Worm (Caenorhabditis elegans) whole organism, young adult: ENCODE measurements around the gene rsp-3.

Source experiments
- B0336.3 ChIP-seq: fragments of 200-800 bp; sonication (Bioruptor generic); IDR thresholded peaks from 2 replicates; pipeline ENCODE4 v1.3.6; 2022; ENCODE audit warnings: missing genetic modification characterization, missing compliant biosample characterization
- D2030.7 ChIP-seq: fragments of 200-800 bp; sonication (Bioruptor generic); IDR thresholded peaks from 2 replicates; pipeline ENCODE4 v1.3.6; 2022; ENCODE audit warnings: missing genetic modification reagents, missing genetic modification characterization, missing compliant biosample characterization
- F23B12.7 ChIP-seq: sonication (generic microtip); optimal IDR thresholded peaks from 2 replicates; lab custom pipeline; 2017; ENCODE audit warnings: missing genetic modification characterization, mild to moderate bottlenecking, missing compliant biosample characterization, antibody characterized with exemption, moderate library complexity; ENCODE audit not compliant: insufficient read depth
- F33H1.4 ChIP-seq: fragments of 200-800 bp; sonication (Bioruptor generic); IDR thresholded peaks from 2 replicates; pipeline ENCODE4 v1.3.6; 2022; ENCODE audit warnings: missing genetic modification reagents, missing genetic modification characterization, missing compliant biosample characterization
- F55B11.4 ChIP-seq: sonication (generic microtip); optimal IDR thresholded peaks from 2 replicates; lab custom pipeline; 2016; ENCODE audit warnings: missing compliant biosample characterization, missing genetic modification characterization, borderline replicate concordance; ENCODE audit not compliant: insufficient read depth
- F57C9.4 ChIP-seq: sonication (generic microtip); optimal IDR thresholded peaks from 2 replicates; lab custom pipeline; 2017; ENCODE audit warnings: mild to moderate bottlenecking, missing genetic modification characterization, missing compliant biosample characterization
- T07F8.4 ChIP-seq: sonication (generic microtip); optimal IDR thresholded peaks from 2 replicates; lab custom pipeline; 2016; ENCODE audit warnings: mild to moderate bottlenecking, missing genetic modification characterization, moderate library complexity, missing compliant biosample characterization
- T26A5.8 ChIP-seq: sonication (generic microtip); optimal IDR thresholded peaks from 2 replicates; lab custom pipeline; 2016; ENCODE audit warnings: missing genetic modification characterization, missing compliant biosample characterization
- Y56A3A.18 ChIP-seq: fragments of 200-800 bp; sonication (Bioruptor generic); IDR thresholded peaks from 2 replicates; pipeline ENCODE4 v1.3.6; 2022; ENCODE audit warnings: missing genetic modification reagents, missing genetic modification characterization, missing compliant biosample characterization
- Y79H2A.3 ChIP-seq: fragments of 200-800 bp; sonication (Bioruptor generic); conservative IDR thresholded peaks from 2 replicates; pipeline ENCODE4 v1.3.6; 2022; ENCODE audit warnings: missing genetic modification reagents, missing genetic modification characterization, missing compliant biosample characterization
- akir-1 ChIP-seq: fragments of 200-800 bp; sonication (Bioruptor generic); optimal IDR thresholded peaks from 2 replicates; lab custom pipeline; 2018; ENCODE audit warnings: mild to moderate bottlenecking, missing genetic modification characterization, moderate library complexity, missing compliant biosample characterization
- aptf-2 ChIP-seq: fragments of 200-800 bp; sonication (Bioruptor generic); conservative IDR thresholded peaks from 2 replicates; pipeline ENCODE4 v1.3.6; 2022; ENCODE audit warnings: missing genetic modification reagents, missing genetic modification characterization, missing compliant biosample characterization
- bed-1 ChIP-seq: fragments of 200-800 bp; sonication (Bioruptor generic); IDR thresholded peaks from 2 replicates; pipeline ENCODE4 v1.3.6; 2022; ENCODE audit warnings: missing genetic modification reagents, missing genetic modification characterization, missing compliant biosample characterization
- cebp-1 ChIP-seq, 2 experiments: fragments of 200-800 bp in 1 of 2; sonication (Bioruptor generic) in 1 of 2; sonication (generic microtip) in 1 of 2; IDR thresholded peaks in 1 of 2; optimal IDR thresholded peaks in 1 of 2; 2 replicates each; pipeline versions ENCODE4 v1.3.6 to Lab custom; 2017 to 2022; ENCODE audit warnings: missing compliant biosample characterization in 2 of 2, missing genetic modification characterization in 2 of 2, mild to moderate bottlenecking in 1 of 2, missing genetic modification reagents in 1 of 2, moderate library complexity in 1 of 2
- ceh-27 ChIP-seq: fragments of 200-800 bp; sonication (Bioruptor generic); optimal IDR thresholded peaks from 2 replicates; lab custom pipeline; 2018; ENCODE audit warnings: mild to moderate bottlenecking, missing genetic modification characterization, moderate library complexity, missing compliant biosample characterization
- ceh-58 ChIP-seq: fragments of 200-800 bp; sonication (Bioruptor generic); IDR thresholded peaks from 2 replicates; pipeline ENCODE4 v1.3.6; 2022; ENCODE audit warnings: missing genetic modification characterization, missing compliant biosample characterization
- die-1 ChIP-seq: sonication (generic microtip); optimal IDR thresholded peaks from 2 replicates; lab custom pipeline; 2016; ENCODE audit warnings: missing genotype, mild to moderate bottlenecking, missing genetic modification characterization, missing compliant biosample characterization
- efl-1 ChIP-seq: fragments of 150-350 bp; optimal IDR thresholded peaks from 2 replicates; lab custom pipeline; 2014; ENCODE audit warnings: missing biosample characterization, missing genetic modification reagents, missing genetic modification characterization
- egl-18 ChIP-seq: fragments of 200-800 bp; sonication (Bioruptor generic); IDR thresholded peaks from 2 replicates; pipeline ENCODE4 v1.3.6; 2022; ENCODE audit warnings: missing genetic modification reagents, missing genetic modification characterization, missing compliant biosample characterization
- hlh-12 ChIP-seq: sonication (generic microtip); optimal IDR thresholded peaks from 2 replicates; lab custom pipeline; 2016; ENCODE audit warnings: missing genetic modification characterization, missing compliant biosample characterization
- hlh-26 ChIP-seq: fragments of 200-800 bp; sonication (Bioruptor generic); conservative IDR thresholded peaks from 2 replicates; pipeline ENCODE4 v1.3.6; 2022; ENCODE audit warnings: missing genetic modification reagents, missing genetic modification characterization, missing compliant biosample characterization
- hrde-1 ChIP-seq: sonication (generic microtip); optimal IDR thresholded peaks from 2 replicates; lab custom pipeline; 2016; ENCODE audit warnings: missing genetic modification characterization, mild to moderate bottlenecking, missing compliant biosample characterization, moderate library complexity, missing genotype, missing genetic modification reagents, borderline replicate concordance
- hsf-1 ChIP-seq: fragments of 200-800 bp; sonication (Bioruptor generic); IDR thresholded peaks from 2 replicates; pipeline ENCODE4 v1.3.6; 2022; ENCODE audit warnings: missing genetic modification reagents, missing genetic modification characterization, missing compliant biosample characterization
- lag-1 ChIP-seq: fragments of 200-800 bp; sonication (Bioruptor generic); IDR thresholded peaks from 2 replicates; pipeline ENCODE4 v1.3.6; 2022; ENCODE audit warnings: missing genetic modification reagents, missing genetic modification characterization, missing compliant biosample characterization
- let-607 ChIP-seq, 2 experiments: fragments of 200-800 bp in 1 of 2; sonication (Bioruptor generic) in 1 of 2; sonication (generic microtip) in 1 of 2; optimal IDR thresholded peaks; 2 replicates each; lab custom pipeline; 2016 to 2018; ENCODE audit warnings: mild to moderate bottlenecking in 2 of 2, missing compliant biosample characterization in 2 of 2, missing genetic modification characterization in 2 of 2, moderate library complexity in 2 of 2, missing genotype in 1 of 2
- lin-35 ChIP-seq, 3 experiments: fragments of 150-350 bp in 2 of 3; sonication (generic microtip) in 1 of 3; optimal IDR thresholded peaks; 2 replicates each; lab custom pipeline; 2014 to 2018; ENCODE audit warnings: missing biosample characterization in 3 of 3, missing genetic modification characterization in 3 of 3, missing genetic modification reagents in 3 of 3
- lin-40 ChIP-seq: sonication (generic microtip); optimal IDR thresholded peaks from 2 replicates; lab custom pipeline; 2016; ENCODE audit warnings: missing genetic modification characterization, mild to moderate bottlenecking, missing compliant biosample characterization, missing genotype, missing genetic modification reagents
- lin-54 ChIP-seq: fragments of 200-800 bp; sonication (Bioruptor generic); optimal IDR thresholded peaks from 2 replicates; lab custom pipeline; 2018; ENCODE audit warnings: mild to moderate bottlenecking, missing genetic modification characterization, missing compliant biosample characterization
- lsl-1 ChIP-seq: fragments of 200-800 bp; sonication (Bioruptor generic); optimal IDR thresholded peaks from 2 replicates; lab custom pipeline; 2018; ENCODE audit warnings: mild to moderate bottlenecking, missing genetic modification characterization, moderate library complexity, missing compliant biosample characterization
- madf-10 ChIP-seq: sonication (generic microtip); optimal IDR thresholded peaks from 2 replicates; lab custom pipeline; 2016; ENCODE audit warnings: mild to moderate bottlenecking, missing genetic modification characterization, missing compliant biosample characterization
- madf-6 ChIP-seq: fragments of 200-800 bp; sonication (Bioruptor generic); IDR thresholded peaks from 2 replicates; pipeline ENCODE4 v1.3.6; 2022; ENCODE audit warnings: missing genetic modification reagents, missing genetic modification characterization, missing compliant biosample characterization
- mcd-1 ChIP-seq: fragments of 200-800 bp; sonication (Bioruptor generic); IDR thresholded peaks from 2 replicates; pipeline ENCODE4 v1.3.6; 2022; ENCODE audit warnings: missing genetic modification reagents, missing genetic modification characterization, missing compliant biosample characterization
- nfya-1 ChIP-seq: sonication (generic microtip); optimal IDR thresholded peaks from 2 replicates; lab custom pipeline; 2017; ENCODE audit warnings: antibody characterized with exemption, missing compliant biosample characterization, missing genetic modification characterization, borderline replicate concordance; ENCODE audit not compliant: insufficient read depth
- nfya-2 ChIP-seq: fragments of 200-800 bp; sonication (Bioruptor generic); IDR thresholded peaks from 2 replicates; pipeline ENCODE4 v1.3.6; 2022; ENCODE audit warnings: missing genetic modification reagents, missing genetic modification characterization, missing compliant biosample characterization
- nhr-90 ChIP-seq: sonication (generic microtip); optimal IDR thresholded peaks from 2 replicates; lab custom pipeline; 2016; ENCODE audit warnings: missing genotype, mild to moderate bottlenecking, missing genetic modification characterization, missing compliant biosample characterization
- pha-4 ChIP-seq: fragments of 150-350 bp; sonication (generic microtip); optimal IDR thresholded peaks from 2 replicates; lab custom pipeline; 2014; ENCODE audit warnings: missing biosample characterization, missing genetic modification reagents, missing genetic modification characterization
- rec-8 ChIP-seq, 2 experiments: sonication (generic microtip); optimal IDR thresholded peaks; 2 replicates each; lab custom pipeline; 2016; ENCODE audit warnings: mild to moderate bottlenecking in 2 of 2, missing genetic modification characterization in 2 of 2, missing genetic modification reagents in 2 of 2, missing genotype in 2 of 2, missing biosample characterization in 1 of 2, missing compliant biosample characterization in 1 of 2, moderate library complexity in 1 of 2
- rpc-1 ChIP-seq, 2 experiments: fragments of 150-350 bp in 1 of 2; sonication (generic microtip) in 1 of 2; optimal IDR thresholded peaks; 2 replicates each; lab custom pipeline; 2014 to 2018; ENCODE audit warnings: missing biosample characterization in 1 of 2, missing genetic modification characterization in 1 of 2, missing genetic modification reagents in 1 of 2, missing genotype in 1 of 2
- sptf-2 ChIP-seq: fragments of 200-800 bp; sonication (Bioruptor generic); optimal IDR thresholded peaks from 2 replicates; lab custom pipeline; 2018; ENCODE audit warnings: mild to moderate bottlenecking, missing genetic modification characterization, missing compliant biosample characterization
- tbp1 ChIP-seq: fragments of 200-800 bp; sonication (Bioruptor generic); optimal IDR thresholded peaks from 2 replicates; lab custom pipeline; 2018; ENCODE audit warnings: mild to moderate bottlenecking, missing genetic modification characterization, missing compliant biosample characterization
- tlf-1 ChIP-seq: fragments of 200-800 bp; sonication (Bioruptor generic); optimal IDR thresholded peaks from 2 replicates; lab custom pipeline; 2018; ENCODE audit warnings: mild to moderate bottlenecking, missing genetic modification characterization, missing compliant biosample characterization
- zim-3 ChIP-seq: sonication (generic microtip); optimal IDR thresholded peaks from 2 replicates; lab custom pipeline; 2017; ENCODE audit warnings: mild to moderate bottlenecking, missing genetic modification characterization, moderate library complexity, missing compliant biosample characterization
- ztf-28 ChIP-seq: fragments of 200-800 bp; sonication (Bioruptor generic); IDR thresholded peaks from 2 replicates; pipeline ENCODE4 v1.3.6; 2022; ENCODE audit warnings: missing genetic modification reagents, missing genetic modification characterization, missing compliant biosample characterization

Gene rsp-3

ce11 chrIII:12713862-12714261, 26.1 kb upstream of the rsp-3 start (continued):
- TF ChIP-seq Y79H2A.3 (GFP tag; lab: Robert Waterston, UW) (no peak), egl-18 (GFP tag; lab: Robert Waterston, UW) (no peak), T07F8.4 (tag; lab: Kevin White, UChicago) (no peak), B0336.3 (GFP tag; lab: Robert Waterston, UW) (no peak), lsl-1 (GFP tag; lab: Kevin White, UChicago) (peak; percentile 32), efl-1 (GFP tag; lab: Kevin White, UChicago) (peak; percentile 40), aptf-2 (GFP tag; lab: Robert Waterston, UW) (no peak)

- TF ChIP-seq nfya-2 (no peak), tlf-1 (no peak), akir-1 (GFP tag; lab: Kevin White, UChicago) (no peak), ceh-58 (GFP tag; lab: Robert Waterston, UW) (no peak), F23B12.7 (tag; lab: Kevin White, UChicago) (no peak), rec-8 (tag; optimal IDR thresholded peaks at IDR 0.05; lab: Kevin White, UChicago) (no peak)
These were observed 24.0 kb upstream of the rsp-3 start for ce11 chrIII:12711682-12712081.

- TF ChIP-seq hrde-1 (no peak), T26A5.8 (tag; lab: Kevin White, UChicago) (no peak), ztf-28 (no peak), tbp1 (GFP tag; lab: Kevin White, UChicago) (no peak), bed-1 (GFP tag; lab: Robert Waterston, UW) (no peak), F55B11.4 (tag; lab: Kevin White, UChicago) (no peak), ceh-27 (GFP tag; lab: Kevin White, UChicago) (peak; percentile 24), rpc-1 (optimal IDR thresholded peaks at IDR 0.05; lab: Kevin White, UChicago) (no peak), rpc-1 (tag; optimal IDR thresholded peaks at IDR 0.05; lab: Kevin White, UChicago) (no peak), pha-4 (tag; lab: Kevin White, UChicago) (no peak), lin-35 (GFP tag; optimal IDR thresholded peaks at IDR 0.05; lab: Kevin White, UChicago) (peak in 1 of 3 experiments; percentile 12), Y56A3A.18 (no peak), cebp-1 (GFP tag; IDR thresholded peaks at IDR 0.05; lab: Robert Waterston, UW) (no peak), cebp-1 (tag; optimal IDR thresholded peaks at IDR 0.05; lab: Kevin White, UChicago) (peak; percentile 26), ceh-58 (GFP tag; lab: Robert Waterston, UW) (no peak), F57C9.4 (tag; lab: Kevin White, UChicago) (no peak), madf-6 (no peak), let-607 (tag; optimal IDR thresholded peaks at IDR 0.05; lab: Kevin White, UChicago) (no peak), hsf-1 (GFP tag; lab: Robert Waterston, UW) (no peak), hlh-26 (GFP tag; lab: Robert Waterston, UW) (no peak), lin-40 (tag; lab: Kevin White, UChicago) (no peak), B0336.3 (GFP tag; lab: Robert Waterston, UW) (no peak), mcd-1 (GFP tag; lab: Robert Waterston, UW) (0 out of 2 replicates have a peak, but pooled peaks have one; percentile 6), nfya-1 (tag; lab: Kevin White, UChicago) (no peak), lin-54 (GFP tag; lab: Kevin White, UChicago) (peak; percentile 14), D2030.7 (no peak), zim-3 (tag; lab: Kevin White, UChicago) (no peak), sptf-2 (GFP tag; lab: Kevin White, UChicago) (no peak), nhr-90 (tag; lab: Kevin White, UChicago) (no peak), F33H1.4 (GFP tag; lab: Robert Waterston, UW) (no peak), madf-10 (tag; lab: Kevin White, UChicago) (no peak), die-1 (tag; lab: Kevin White, UChicago) (no peak), lag-1 (GFP tag; lab: Robert Waterston, UW) (no peak), hlh-12 (tag; lab: Kevin White, UChicago) (no peak), rec-8 (tag; optimal IDR thresholded peaks at IDR 0.05; lab: Kevin White, UChicago) (no peak)
These were observed 23.5 kb upstream of the rsp-3 start, which contains the start of gene hut-1 for ce11 chrIII:12711217-12711616. Gene hut-1 (plus strand): TSS chrIII:12711560.
